Worm (Caenorhabditis elegans): ENCODE results near the gene lin-33.
A peak's percentile ranks its signal among the peaks of the same experiment; 100 is the strongest.

The lin-33 gene

DNA sequence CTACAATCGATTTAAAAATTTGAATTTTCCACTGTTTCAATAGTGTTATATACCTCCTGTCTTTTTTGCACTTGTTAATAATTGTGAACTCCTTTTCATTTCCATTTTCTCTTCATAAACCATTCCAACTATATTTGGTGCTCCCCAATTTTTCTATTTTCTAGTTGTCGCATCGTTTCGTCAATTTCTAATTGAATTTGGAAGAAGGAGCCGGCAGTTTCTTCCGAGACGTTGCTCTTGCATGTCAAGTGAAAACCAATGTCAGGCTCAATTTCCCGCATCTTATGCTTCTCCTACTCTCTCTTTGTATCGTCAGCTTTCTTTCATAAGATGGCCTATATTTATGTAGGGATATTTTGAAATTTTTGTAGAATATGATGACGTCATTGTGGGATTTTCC lies 2.6 kb upstream of the lin-33 start:
- no peak for TF ChIP-seq him-1 (tag; optimal IDR thresholded peaks at IDR 0.05)
- TF ChIP-seq W03F9.2 (tag; optimal IDR thresholded peaks at IDR 0.05), result no peak
- TF ChIP-seq dao-5 (tag; optimal IDR thresholded peaks at IDR 0.05), result no peak

DNA sequence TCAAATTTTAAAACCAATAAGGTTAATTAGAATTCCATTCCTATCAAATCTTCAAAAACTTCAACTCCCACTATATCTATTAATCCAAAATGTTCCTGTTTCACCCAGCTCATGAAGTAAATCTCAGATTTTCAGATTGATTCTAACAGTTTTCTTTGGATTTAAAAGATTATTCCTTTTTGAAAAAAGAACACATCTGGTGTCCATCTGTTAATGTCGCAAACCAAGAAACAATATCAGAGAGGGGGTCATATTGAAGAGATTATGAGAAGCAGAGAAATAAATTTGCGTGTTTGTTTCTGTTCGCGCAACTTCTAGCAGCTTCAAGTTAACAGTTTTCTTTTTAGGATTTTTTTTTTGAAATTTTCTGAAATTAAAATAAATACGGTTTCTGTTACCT lies 1.5 kb upstream of the lin-33 start:
- TF ChIP-seq dao-5 (tag; optimal IDR thresholded peaks at IDR 0.05) (no peak), W03F9.2 (tag; optimal IDR thresholded peaks at IDR 0.05) (no peak), him-1 (tag; optimal IDR thresholded peaks at IDR 0.05) (no peak)

ce11 chrIV:5934046-5934445 lies 3.6 kb downstream of the lin-33 start, which contains the start of gene H32C10.1:
Gene H32C10.1, plus strand, starts transcription at chrIV:5934346.
- TF ChIP-seq dao-5 (tag; optimal IDR thresholded peaks at IDR 0.05) (no peak), W03F9.2 (tag; optimal IDR thresholded peaks at IDR 0.05) (no peak), him-1 (tag; optimal IDR thresholded peaks at IDR 0.05) (no peak)

DNA sequence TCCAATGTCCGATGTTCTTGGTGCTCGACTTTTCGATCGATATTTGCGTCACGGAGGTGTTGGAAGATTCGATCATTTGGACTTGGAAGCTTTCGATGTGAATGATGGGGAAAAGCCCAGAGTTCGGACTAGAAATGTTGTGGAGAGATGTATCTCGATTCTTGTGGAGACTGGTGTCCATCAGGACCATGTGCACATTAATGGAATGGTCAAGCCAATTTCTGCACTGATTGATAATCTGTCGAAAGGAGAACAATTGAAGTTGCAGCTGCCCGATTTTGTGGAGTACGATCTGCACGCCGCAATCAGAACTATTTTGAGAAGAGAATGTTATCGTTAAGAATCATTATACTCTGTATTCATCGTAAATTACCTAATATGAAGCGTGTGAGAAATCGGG lies 6.7 kb downstream of the lin-33 start:
- no peak for TF ChIP-seq dao-5 (tag; optimal IDR thresholded peaks at IDR 0.05)
- no peak for TF ChIP-seq him-1 (tag; optimal IDR thresholded peaks at IDR 0.05)
- TF ChIP-seq W03F9.2 (tag; optimal IDR thresholded peaks at IDR 0.05), result no peak

- TF ChIP-seq W03F9.2 (tag; optimal IDR thresholded peaks at IDR 0.05), result no peak
- no peak for TF ChIP-seq dao-5 (tag; optimal IDR thresholded peaks at IDR 0.05)
- TF ChIP-seq him-1 (tag; optimal IDR thresholded peaks at IDR 0.05), result no peak
Measured at ce11 chrIV:5939122-5939521, 8.7 kb downstream of the lin-33 start, which contains the start of gene mcu-1. Gene mcu-1, minus strand, starts transcription at chrIV:5939230.

DNA sequence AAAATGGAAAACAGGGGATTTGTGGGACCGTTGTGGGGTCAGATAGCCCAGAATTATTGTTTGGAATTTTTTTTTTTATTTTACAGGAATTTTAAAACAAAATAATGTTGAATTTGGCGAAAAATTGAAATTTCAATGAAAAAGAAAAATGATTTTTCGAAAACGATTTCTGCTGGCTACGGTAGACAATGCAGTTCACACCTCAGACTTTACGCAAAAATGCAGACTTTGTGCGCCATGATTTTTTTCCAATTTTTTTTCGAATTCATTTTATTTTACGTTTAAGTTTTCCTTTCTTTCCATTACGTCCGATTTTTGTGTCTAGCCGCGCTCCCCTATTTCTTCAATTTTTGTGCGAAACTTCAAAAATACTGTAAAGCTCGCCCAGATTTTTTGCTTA lies 9.5 kb downstream of the lin-33 start:
- TF ChIP-seq him-1 (tag; optimal IDR thresholded peaks at IDR 0.05) (no peak), dao-5 (tag; optimal IDR thresholded peaks at IDR 0.05) (no peak), W03F9.2 (tag; optimal IDR thresholded peaks at IDR 0.05) (no peak)

- TF ChIP-seq him-1 (tag; optimal IDR thresholded peaks at IDR 0.05) (no peak), W03F9.2 (tag; optimal IDR thresholded peaks at IDR 0.05) (no peak), dao-5 (tag; optimal IDR thresholded peaks at IDR 0.05) (no peak)
Measured at ce11 chrIV:5940608-5941007, 10.2 kb downstream of the lin-33 start.

ce11 chrIV:5941236-5941976 lies 11.0 kb downstream of the lin-33 start, which contains the start of gene pfkb-1.2:
Gene pfkb-1.2, plus strand, starts transcription at chrIV:5941926.
- TF ChIP-seq him-1 (tag; optimal IDR thresholded peaks at IDR 0.05), result no peak

ce11 chrIV:5944172-5944571 lies 13.7 kb downstream of the lin-33 start:
- no peak for TF ChIP-seq dao-5 (tag; optimal IDR thresholded peaks at IDR 0.05)
- TF ChIP-seq W03F9.2 (tag; optimal IDR thresholded peaks at IDR 0.05), result no peak
- no peak for TF ChIP-seq him-1 (tag; optimal IDR thresholded peaks at IDR 0.05)

ce11 chrIV:5945455-5945854 lies 15.0 kb downstream of the lin-33 start:
- TF ChIP-seq him-1 (tag; optimal IDR thresholded peaks at IDR 0.05), result no peak
- TF ChIP-seq W03F9.2 (tag; optimal IDR thresholded peaks at IDR 0.05), result no peak
- no peak for TF ChIP-seq dao-5 (tag; optimal IDR thresholded peaks at IDR 0.05)

DNA sequence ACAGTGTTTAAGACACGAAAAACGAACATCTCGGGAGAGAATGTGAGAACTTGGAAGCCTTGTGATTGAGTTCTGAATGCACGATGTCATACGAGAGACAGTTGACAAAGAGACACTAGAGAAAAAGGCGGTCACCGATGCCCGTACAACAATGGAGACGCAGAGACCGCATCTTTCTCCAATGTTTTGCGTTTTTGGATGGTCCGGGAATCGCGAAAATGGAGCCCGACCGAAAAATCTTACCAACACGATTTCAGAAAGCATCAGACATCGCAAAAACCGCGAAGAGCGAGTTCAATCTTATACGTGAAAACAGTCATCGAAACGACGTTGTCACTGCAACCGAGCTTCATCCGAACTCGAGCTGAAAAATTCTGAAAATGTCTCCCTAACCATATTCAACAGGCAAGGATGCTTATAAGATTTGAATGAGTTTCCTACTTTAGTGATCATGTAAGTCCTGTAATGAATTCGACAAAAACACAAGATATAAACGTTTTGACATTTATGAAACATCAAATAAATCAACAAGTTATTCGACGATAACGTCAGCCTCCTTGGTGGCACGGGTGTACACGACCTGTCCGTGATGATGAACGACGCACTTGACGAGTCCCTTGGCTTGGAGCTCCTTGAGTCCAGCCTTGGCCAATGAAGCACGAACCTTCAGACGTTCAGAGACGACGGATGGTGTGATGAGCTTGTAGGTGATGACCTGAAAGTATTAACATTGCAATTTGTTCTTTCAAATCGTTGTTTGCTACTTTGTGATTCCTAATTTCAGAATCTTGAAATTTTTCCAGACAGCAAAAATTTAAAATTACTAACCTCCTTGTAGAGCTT lies 16.4 kb downstream of the lin-33 start, which contains the start of gene inx-7:
Gene inx-7 (minus strand): TSS at position 37 of the 843 bp plus-strand sequence.
- TF ChIP-seq dao-5 (tag; optimal IDR thresholded peaks at IDR 0.05) (no peak), W03F9.2 (tag; optimal IDR thresholded peaks at IDR 0.05) (peak; percentile 5)

DNA sequence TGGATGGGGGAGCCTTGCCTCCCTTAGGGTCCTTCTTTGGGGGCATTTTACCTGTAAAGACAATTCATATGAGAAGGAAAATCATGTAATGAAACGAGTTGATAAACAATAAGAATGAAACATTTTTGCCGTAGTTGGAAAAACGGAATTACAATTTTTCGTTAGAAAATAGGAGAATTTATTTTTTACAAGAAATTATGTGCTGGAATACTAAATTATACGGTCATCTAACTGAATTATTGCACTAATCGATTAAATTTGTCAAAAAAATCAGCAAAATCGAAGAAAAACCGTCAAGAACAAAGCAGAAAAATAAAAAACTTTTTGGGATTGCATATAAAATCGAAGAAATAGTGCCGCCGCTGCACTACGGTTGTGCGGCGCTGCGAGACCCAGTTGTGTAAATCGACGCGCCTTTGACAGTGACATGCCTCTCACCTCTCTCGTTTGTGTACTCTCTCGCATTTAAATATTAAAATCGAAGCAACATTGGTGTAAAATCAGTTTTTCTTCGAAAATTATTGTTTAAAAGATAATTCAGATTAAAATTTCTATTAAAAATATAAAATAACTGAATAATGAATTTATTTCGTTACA lies 17.2 kb downstream of the lin-33 start, which contains the start of gene rps-25:
Gene rps-25 (minus strand): TSS at position 51 of the 597 bp plus-strand sequence.
- no peak for TF ChIP-seq dao-5 (tag; optimal IDR thresholded peaks at IDR 0.05)
- TF ChIP-seq W03F9.2 (tag; optimal IDR thresholded peaks at IDR 0.05), result peak; percentile 78
- peak; percentile 7 for TF ChIP-seq him-1 (tag; optimal IDR thresholded peaks at IDR 0.05)

ce11 chrIV:5948712-5949111 lies 18.3 kb downstream of the lin-33 start:
- TF ChIP-seq him-1 (tag; optimal IDR thresholded peaks at IDR 0.05) (no peak), dao-5 (tag; optimal IDR thresholded peaks at IDR 0.05) (no peak), W03F9.2 (tag; optimal IDR thresholded peaks at IDR 0.05) (no peak)

ce11 chrIV:5949964-5950363 lies 19.5 kb downstream of the lin-33 start:
- no peak for TF ChIP-seq dao-5 (tag; optimal IDR thresholded peaks at IDR 0.05)
- no peak for TF ChIP-seq W03F9.2 (tag; optimal IDR thresholded peaks at IDR 0.05)
- TF ChIP-seq him-1 (tag; optimal IDR thresholded peaks at IDR 0.05), result no peak

Data from whole organism, L4/young adult.